Worm (Caenorhabditis elegans) whole organism, L4 larva: ENCODE results near the gene rla-2.
A peak's percentile ranks its signal among the peaks of the same experiment; 100 is the strongest.

Experiments used
- F49E8.2 ChIP-seq: sonication (generic microtip); optimal IDR thresholded peaks from 2 replicates; lab custom pipeline; 2016; ENCODE audit warnings: missing compliant biosample characterization, mild to moderate bottlenecking, missing genetic modification characterization, borderline replicate concordance
- R02D3.7 ChIP-seq: fragments of 150-350 bp; sonication (generic microtip); optimal IDR thresholded peaks from 3 replicates; lab custom pipeline; 2014; ENCODE audit warnings: missing biosample characterization, missing genetic modification characterization
- T26A8.4 ChIP-seq: fragments of 200-800 bp; sonication (Bioruptor generic); IDR thresholded peaks from 2 replicates; pipeline ENCODE4 v1.3.6; 2022; ENCODE audit warnings: missing genetic modification characterization, missing compliant biosample characterization
- Y48G9A.11 ChIP-seq: fragments of 200-800 bp; sonication (Bioruptor generic); IDR thresholded peaks from 2 replicates; pipeline ENCODE4 v1.3.6; 2022; ENCODE audit warnings: missing genetic modification reagents, missing genetic modification characterization, missing compliant biosample characterization
- Y5F2A.4 ChIP-seq: fragments of 200-800 bp; sonication (Bioruptor generic); optimal IDR thresholded peaks from 2 replicates; lab custom pipeline; 2018; ENCODE audit warnings: mild to moderate bottlenecking, missing genetic modification characterization, missing compliant biosample characterization
- ZK337.2 ChIP-seq: fragments of 200-800 bp; sonication (Bioruptor generic); IDR thresholded peaks from 2 replicates; pipeline ENCODE4 v1.3.6; 2022; ENCODE audit warnings: missing genetic modification reagents, missing genetic modification characterization, missing compliant biosample characterization
- ama-1 ChIP-seq: fragments of 150-350 bp; optimal IDR thresholded peaks from 2 replicates; lab custom pipeline; 2014; ENCODE audit warnings: inconsistent platforms, mixed read lengths
- arid-1 ChIP-seq: fragments of 200-800 bp; sonication (Bioruptor generic); conservative IDR thresholded peaks from 2 replicates; pipeline ENCODE4 v1.3.6; 2022; ENCODE audit warnings: missing genetic modification reagents, missing genetic modification characterization, missing compliant biosample characterization
- ceh-20 ChIP-seq: fragments of 200-800 bp; sonication (Bioruptor generic); IDR thresholded peaks from 2 replicates; pipeline ENCODE4 v1.3.6; 2022; ENCODE audit warnings: missing genetic modification reagents, missing genetic modification characterization, missing compliant biosample characterization
- ceh-62 ChIP-seq: sonication (generic microtip); optimal IDR thresholded peaks from 2 replicates; lab custom pipeline; 2017; ENCODE audit warnings: missing biosample characterization, missing genetic modification characterization
- ces-1 ChIP-seq: fragments of 150-350 bp; sonication (generic microtip); optimal IDR thresholded peaks from 4 replicates; lab custom pipeline; 2014; ENCODE audit warnings: missing biosample characterization, missing genetic modification reagents, missing genetic modification characterization
- cey-2 ChIP-seq: sonication (generic microtip); optimal IDR thresholded peaks from 3 replicates; lab custom pipeline; 2017; ENCODE audit warnings: missing genetic modification characterization, mild to moderate bottlenecking, missing compliant biosample characterization, antibody characterized with exemption, borderline replicate concordance; ENCODE audit not compliant: insufficient read depth
- daf-19 ChIP-seq: fragments of 200-800 bp; sonication (Bioruptor generic); conservative IDR thresholded peaks from 2 replicates; pipeline ENCODE4 v1.3.6; 2022; ENCODE audit warnings: missing genetic modification characterization, missing compliant biosample characterization
- dmd-8 ChIP-seq: fragments of 200-800 bp; sonication (Bioruptor generic); IDR thresholded peaks from 2 replicates; pipeline ENCODE4 v1.3.6; 2022; ENCODE audit warnings: missing genetic modification characterization, missing compliant biosample characterization
- dmd-9 ChIP-seq: fragments of 200-800 bp; sonication (Bioruptor generic); IDR thresholded peaks from 2 replicates; pipeline ENCODE4 v1.3.6; 2022; ENCODE audit warnings: missing genetic modification reagents, missing genetic modification characterization, missing compliant biosample characterization
- fos-1 ChIP-seq: fragments of 150-350 bp; optimal IDR thresholded peaks from 2 replicates; lab custom pipeline; 2014; ENCODE audit warnings: missing biosample characterization, missing genetic modification characterization
- hlh-11 ChIP-seq: fragments of 200-800 bp; sonication (Bioruptor generic); optimal IDR thresholded peaks from 2 replicates; lab custom pipeline; 2018; ENCODE audit warnings: mild to moderate bottlenecking, missing genetic modification characterization, missing compliant biosample characterization
- jun-1 ChIP-seq: fragments of 150-350 bp; optimal IDR thresholded peaks from 2 replicates; lab custom pipeline; 2014; ENCODE audit warnings: missing biosample characterization, missing genetic modification reagents, missing genetic modification characterization
- lin-1 ChIP-seq: fragments of 200-800 bp; sonication (Bioruptor generic); IDR thresholded peaks from 2 replicates; pipeline ENCODE4 v1.3.6; 2022; ENCODE audit warnings: missing genetic modification reagents, missing genetic modification characterization, missing compliant biosample characterization
- lin-13 ChIP-seq: fragments of 150-350 bp; optimal IDR thresholded peaks from 2 replicates; lab custom pipeline; 2014; ENCODE audit warnings: missing biosample characterization, missing genetic modification reagents, missing genetic modification characterization
- lin-15B ChIP-seq: fragments of 150-350 bp; sonication (generic microtip); optimal IDR thresholded peaks from 3 replicates; lab custom pipeline; 2014; ENCODE audit warnings: missing biosample characterization, missing genetic modification characterization
- mxl-2 ChIP-seq: fragments of 200-800 bp; sonication (Bioruptor generic); conservative IDR thresholded peaks from 2 replicates; pipeline ENCODE4 v1.3.6; 2022; ENCODE audit warnings: missing genetic modification reagents, missing genetic modification characterization, missing compliant biosample characterization
- nhr-237 ChIP-seq: sonication (generic microtip); optimal IDR thresholded peaks from 2 replicates; lab custom pipeline; 2017; ENCODE audit warnings: missing biosample characterization, missing genetic modification characterization
- nhr-28 ChIP-seq: fragments of 150-350 bp; optimal IDR thresholded peaks from 2 replicates; lab custom pipeline; 2014; ENCODE audit warnings: missing biosample characterization, missing genetic modification characterization
- nhr-76 ChIP-seq: fragments of 150-350 bp; optimal IDR thresholded peaks from 2 replicates; lab custom pipeline; 2014; ENCODE audit warnings: missing biosample characterization, missing genetic modification characterization
- pqm-1 ChIP-seq: sonication (generic microtip); optimal IDR thresholded peaks from 2 replicates; lab custom pipeline; 2017; ENCODE audit warnings: missing biosample characterization, missing genetic modification characterization
- set-16 ChIP-seq: fragments of 200-800 bp; sonication (Bioruptor generic); IDR thresholded peaks from 2 replicates; pipeline ENCODE4 v1.3.6; 2022; ENCODE audit warnings: missing genetic modification reagents, missing genetic modification characterization, missing compliant biosample characterization
- skn-1 ChIP-seq: fragments of 150-350 bp; optimal IDR thresholded peaks from 2 replicates; lab custom pipeline; 2014; ENCODE audit warnings: missing biosample characterization, missing genetic modification characterization
- snpc-1.2 ChIP-seq: fragments of 200-800 bp; sonication (Bioruptor generic); IDR thresholded peaks from 2 replicates; pipeline ENCODE4 v1.3.6; 2022; ENCODE audit warnings: missing genetic modification reagents, missing genetic modification characterization, missing compliant biosample characterization
- unc-130 ChIP-seq: sonication (generic microtip); optimal IDR thresholded peaks from 2 replicates; lab custom pipeline; 2016; ENCODE audit warnings: missing genetic modification reagents, missing genetic modification characterization, missing compliant biosample characterization
- unc-62 ChIP-seq, 3 experiments: fragments of 150-350 bp in 1 of 3; sonication (generic microtip); optimal IDR thresholded peaks in 2 of 3; peaks in 1 of 3; 1 replicate in 1 of 3; 2 replicates in 2 of 3; lab custom pipeline; 2014 to 2017; ENCODE audit warnings: missing biosample characterization in 3 of 3, missing genetic modification characterization in 3 of 3, missing genetic modification reagents in 3 of 3, missing genotype in 1 of 3

rla-2 gene

DNA sequence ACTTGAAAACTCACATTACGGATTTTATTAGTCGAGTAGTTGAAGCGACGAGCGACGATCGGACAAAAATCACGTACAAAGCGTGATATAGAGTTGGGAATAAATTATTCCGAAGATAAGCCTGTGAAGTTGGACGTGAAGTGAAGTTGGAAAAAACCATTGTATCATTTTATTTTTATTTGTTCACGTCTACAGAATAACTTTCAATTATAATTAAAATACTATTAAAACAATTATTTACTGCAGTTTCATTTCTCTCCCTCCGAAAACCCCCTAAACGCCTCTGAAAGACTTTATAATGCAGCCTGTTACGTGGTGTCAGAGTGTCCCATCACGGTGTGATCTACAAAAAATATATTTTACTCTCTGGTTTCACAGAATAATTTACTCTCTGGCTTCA, 9.9 kb downstream of the rla-2 start, which contains the start of gene Y62E10A.3:
Y62E10A.3 (minus strand) TSS at position 101 of the 400 bp plus-strand sequence.
- TF ChIP-seq ces-1 (GFP tag; lab: Kevin White, UChicago) = no peak
- TF ChIP-seq F49E8.2 (tag; lab: Kevin White, UChicago) = no peak
- no peak for TF ChIP-seq nhr-28
- TF ChIP-seq pqm-1 = no peak
- TF ChIP-seq fos-1 = no peak
- no peak for TF ChIP-seq T26A8.4 (GFP tag; lab: Robert Waterston, UW)
- no peak for TF ChIP-seq nhr-237 (tag; lab: Kevin White, UChicago)
- no peak for TF ChIP-seq Y48G9A.11
- TF ChIP-seq ceh-62 (tag; lab: Kevin White, UChicago) = no peak

ce11 chrIV:13358488-13358887, 11.6 kb downstream of the rla-2 start, which contains the start of gene W02A2.8:
Gene W02A2.8 (minus strand): TSS chrIV:13358588.
- TF ChIP-seq daf-19 (GFP tag; lab: Robert Waterston, UW) (no peak), ZK337.2 (GFP tag; lab: Robert Waterston, UW) (0 out of 2 replicates have a peak, but pooled peaks have one; percentile 11)
- TF ChIP-seq, all 104 proteins: peak for 1

DNA sequence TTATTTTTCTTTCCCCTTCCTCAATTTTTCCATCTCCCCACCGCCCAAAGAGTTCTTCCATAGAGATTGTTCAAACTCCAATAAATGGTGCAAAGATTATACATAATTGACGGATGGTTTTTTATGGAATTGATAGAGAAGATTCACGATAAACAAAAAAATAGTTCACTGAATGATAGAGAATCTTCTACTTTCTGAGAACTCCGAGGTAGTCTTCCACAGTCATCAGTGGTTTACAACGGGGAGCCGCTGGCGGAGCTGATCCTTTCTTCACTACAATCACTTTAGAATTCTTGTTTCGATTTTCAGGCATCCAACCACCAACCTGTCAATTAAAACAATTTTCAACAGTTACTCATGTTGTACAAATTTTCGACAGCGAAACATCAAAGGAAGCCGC, 14.1 kb downstream of the rla-2 start:
- TF ChIP-seq daf-19 (GFP tag; lab: Robert Waterston, UW) (no peak), dmd-9 (GFP tag; lab: Robert Waterston, UW) (no peak), R02D3.7 (tag; lab: Kevin White, UChicago) (no peak), hlh-11 (tag; lab: Kevin White, UChicago) (no peak), lin-1 (GFP tag; lab: Robert Waterston, UW) (no peak), cey-2 (tag; lab: Kevin White, UChicago) (no peak), nhr-76 (no peak), ama-1 (lab: Kevin White, UChicago) (no peak)

DNA sequence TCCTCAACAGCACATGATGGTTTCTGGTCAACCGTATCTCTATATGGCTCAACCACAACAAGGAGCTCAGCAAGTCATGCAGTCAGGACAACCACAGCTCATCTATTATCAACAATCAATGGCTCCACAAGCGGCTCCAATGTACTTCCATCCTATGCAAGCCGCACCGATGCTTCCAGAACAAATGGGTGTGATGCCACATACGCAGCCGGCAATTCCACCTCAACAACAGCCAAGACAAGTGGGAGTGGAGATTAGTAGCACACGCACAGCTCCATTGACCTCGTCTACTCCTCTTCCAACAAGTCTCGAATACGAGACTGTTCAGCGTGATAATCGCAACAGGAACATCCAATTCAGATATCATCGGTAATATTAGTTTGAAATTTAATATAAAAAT, 16.0 kb downstream of the rla-2 start:
- TF ChIP-seq mxl-2 (GFP tag; lab: Robert Waterston, UW) = no peak
- no peak for TF ChIP-seq jun-1 (tag; lab: Kevin White, UChicago)
- no peak for TF ChIP-seq set-16 (GFP tag; lab: Robert Waterston, UW)
- TF ChIP-seq T26A8.4 (GFP tag; lab: Robert Waterston, UW) = no peak
- TF ChIP-seq ceh-20 (GFP tag; lab: Robert Waterston, UW) = no peak
- no peak for TF ChIP-seq dmd-8 (GFP tag; lab: Robert Waterston, UW)
- no peak for TF ChIP-seq skn-1 (tag; lab: Kevin White, UChicago)
- TF ChIP-seq ceh-62 (tag; lab: Kevin White, UChicago) = no peak
- no peak for TF ChIP-seq arid-1 (GFP tag; lab: Robert Waterston, UW)
- TF ChIP-seq lin-15B (tag; lab: Kevin White, UChicago) = no peak
- TF ChIP-seq Y5F2A.4 (GFP tag; lab: Kevin White, UChicago) = no peak
- no peak for TF ChIP-seq nhr-76
- TF ChIP-seq, all 104 proteins: peak for 0

ce11 chrIV:13353143-13353773, 16.8 kb downstream of the rla-2 start, which contains the start of the genes rec-8 and mex-5:
Gene rec-8 (minus strand): TSS chrIV:13353193.
Gene mex-5 (plus strand): TSS chrIV:13353723.
- TF ChIP-seq F49E8.2 (tag; lab: Kevin White, UChicago) = peak; percentile 22
- TF ChIP-seq unc-62 (GFP tag; optimal IDR thresholded peaks at IDR 0.05 in 1 of 2; lab: Kevin White, UChicago) = peak in 1 of 2 experiments; percentile 70
- TF ChIP-seq unc-62 (tag; optimal IDR thresholded peaks at IDR 0.05; lab: Kevin White, UChicago) = no peak
- TF ChIP-seq unc-130 (GFP tag; lab: Kevin White, UChicago) = peak; percentile 91
- TF ChIP-seq lin-13 (GFP tag; lab: Kevin White, UChicago) = no peak
- peak; percentile 69 for TF ChIP-seq snpc-1.2 (GFP tag; lab: Robert Waterston, UW)
- 0 out of 2 replicates have a peak, but pooled peaks have one; percentile 8 for TF ChIP-seq Y48G9A.11
- no peak for TF ChIP-seq set-16 (GFP tag; lab: Robert Waterston, UW)
